Fruit fly (Drosophila melanogaster) whole organism, embryonic: ENCODE data around the gene uif.

Experiments
- Adf1 ChIP-seq: fragments of 200-800 bp; sonication (Bioruptor generic); IDR thresholded peaks from 2 replicates; pipeline ENCODE4 v1.3.6; 2022; ENCODE audit warnings: missing biosample characterization, missing genetic modification characterization
- Bgb ChIP-seq: fragments of 200-800 bp; sonication (Bioruptor generic); IDR thresholded peaks from 2 replicates; pipeline ENCODE4 v1.3.6; 2022; ENCODE audit warnings: missing biosample characterization, missing genetic modification characterization; ENCODE audit not compliant: partially characterized antibody
- Blimp-1 ChIP-seq: fragments of 200-800 bp; sonication (Bioruptor generic); optimal IDR thresholded peaks from 3 replicates; lab custom pipeline; 2018; ENCODE audit warnings: missing biosample characterization, missing genetic modification characterization, mild to moderate bottlenecking, moderate library complexity, missing genetic modification reagents
- CG1024 ChIP-seq: fragments of 200-800 bp; sonication (Bioruptor generic); IDR thresholded peaks from 2 replicates; pipeline ENCODE4 v1.3.6; 2022; ENCODE audit warnings: missing biosample characterization, missing genetic modification characterization
- CG15073 ChIP-seq: fragments of 200-800 bp; sonication (Bioruptor generic); optimal IDR thresholded peaks from 2 replicates; lab custom pipeline; 2016; ENCODE audit warnings: missing biosample characterization, missing genetic modification characterization
- CG17359 ChIP-seq: fragments of 200-800 bp; sonication (Bioruptor generic); optimal IDR thresholded peaks from 3 replicates; lab custom pipeline; 2018; ENCODE audit warnings: missing biosample characterization, mild to moderate bottlenecking, missing genetic modification characterization, moderate library complexity
- CG31365 ChIP-seq: fragments of 200-800 bp; sonication (Bioruptor generic); optimal IDR thresholded peaks from 2 replicates; lab custom pipeline; 2018; ENCODE audit warnings: missing biosample characterization, mild to moderate bottlenecking, missing genetic modification characterization
- CG31388 ChIP-seq: fragments of 200-800 bp; sonication (Bioruptor generic); optimal IDR thresholded peaks from 2 replicates; lab custom pipeline; 2016; ENCODE audit warnings: missing biosample characterization, missing genetic modification characterization
- CG3407 ChIP-seq: fragments of 200-800 bp; sonication (Bioruptor generic); optimal IDR thresholded peaks from 2 replicates; lab custom pipeline; 2018; ENCODE audit warnings: missing biosample characterization, mild to moderate bottlenecking, missing genetic modification characterization
- CG4404 ChIP-seq: fragments of 200-800 bp; sonication (Bioruptor generic); IDR thresholded peaks from 2 replicates; pipeline ENCODE4 v1.3.6; 2022; ENCODE audit warnings: missing biosample characterization, missing genetic modification characterization
- CG6854 ChIP-seq: fragments of 200-800 bp; sonication (Bioruptor generic); optimal IDR thresholded peaks from 3 replicates; lab custom pipeline; 2017; ENCODE audit warnings: missing biosample characterization, mild to moderate bottlenecking, missing genetic modification characterization
- CG9932 ChIP-seq: fragments of 200-800 bp; sonication (Bioruptor generic); IDR thresholded peaks from 2 replicates; pipeline ENCODE4 v1.3.6; 2022; ENCODE audit warnings: missing biosample characterization, missing genetic modification characterization
- CHES-1-like ChIP-seq: fragments of 200-800 bp; sonication (Bioruptor generic); optimal IDR thresholded peaks from 2 replicates; lab custom pipeline; 2016; ENCODE audit warnings: missing biosample characterization, missing genetic modification characterization
- CTCF ChIP-seq: fragments of 200-800 bp; sonication (Bioruptor generic); optimal IDR thresholded peaks from 2 replicates; lab custom pipeline; 2017; ENCODE audit warnings: missing biosample characterization, mild to moderate bottlenecking, missing genetic modification characterization, moderate library complexity
- Camta ChIP-seq: fragments of 200-800 bp; sonication (Bioruptor generic); optimal IDR thresholded peaks from 2 replicates; lab custom pipeline; 2016; ENCODE audit warnings: missing biosample characterization, missing genetic modification characterization
- D19B ChIP-seq: fragments of 200-800 bp; sonication (Bioruptor generic); optimal IDR thresholded peaks from 2 replicates; lab custom pipeline; 2017; ENCODE audit warnings: missing biosample characterization, mild to moderate bottlenecking, missing genetic modification characterization
- Dad ChIP-seq: fragments of 200-800 bp; sonication (Bioruptor generic); optimal IDR thresholded peaks from 3 replicates; lab custom pipeline; 2016; ENCODE audit warnings: missing biosample characterization, missing genetic modification characterization
- Dll ChIP-seq: fragments of 200-800 bp; sonication (Bioruptor generic); IDR thresholded peaks from 4 replicates; pipeline ENCODE4 v1.3.6; 2022; ENCODE audit warnings: missing biosample characterization, missing genetic modification characterization; ENCODE audit not compliant: partially characterized antibody
- Dp ChIP-seq: fragments of 200-800 bp; sonication (Bioruptor generic); optimal IDR thresholded peaks from 2 replicates; lab custom pipeline; 2018; ENCODE audit warnings: missing biosample characterization, mild to moderate bottlenecking, missing genetic modification characterization, moderate library complexity
- Dref ChIP-seq: fragments of 200-800 bp; sonication (Bioruptor generic); IDR thresholded peaks from 2 replicates; pipeline ENCODE4 v1.3.6; 2022; ENCODE audit warnings: missing biosample characterization, missing genetic modification characterization
- E2f2 ChIP-seq: fragments of 200-800 bp; sonication (Bioruptor generic); IDR thresholded peaks from 2 replicates; pipeline ENCODE4 v1.3.6; 2022; ENCODE audit warnings: missing biosample characterization, missing genetic modification characterization
- Eip74EF ChIP-seq, 2 experiments: fragments of 200-800 bp in 1 of 2; fragments of >200 bp in 1 of 2; sonication (Bioruptor generic) in 1 of 2; optimal IDR thresholded peaks; 2 replicates each; lab custom pipeline; 2017 to 2019; ENCODE audit warnings: missing biosample characterization in 2 of 2, missing genetic modification characterization in 2 of 2, mild to moderate bottlenecking in 1 of 2, moderate library complexity in 1 of 2
- Ets97D ChIP-seq: fragments of 200-800 bp; sonication (Bioruptor generic); optimal IDR thresholded peaks from 3 replicates; lab custom pipeline; 2016; ENCODE audit warnings: missing biosample characterization, missing genetic modification characterization
- Med ChIP-seq: fragments of 200-800 bp; sonication (Bioruptor generic); peaks from one replicate; lab custom pipeline; 2016; ENCODE audit warnings: missing biosample characterization, missing genetic modification characterization, mild to moderate bottlenecking, inconsistent platforms, moderate library complexity
- Myb ChIP-seq: fragments of 200-800 bp; sonication (Bioruptor generic); optimal IDR thresholded peaks from 2 replicates; lab custom pipeline; 2016; ENCODE audit warnings: missing biosample characterization, missing genetic modification characterization
- Rfx ChIP-seq: fragments of 200-800 bp; sonication (Bioruptor generic); IDR thresholded peaks from 2 replicates; pipeline ENCODE4 v1.3.6; 2022; ENCODE audit warnings: missing biosample characterization, missing genetic modification characterization
- Sox102F ChIP-seq: fragments of 200-800 bp; sonication (Bioruptor generic); optimal IDR thresholded peaks from 2 replicates; lab custom pipeline; 2018; ENCODE audit warnings: missing biosample characterization, mild to moderate bottlenecking, missing genetic modification characterization, moderate library complexity
- Trl ChIP-seq, 3 experiments: fragments of >200 bp in 2 of 3; fragments of 200-800 bp in 1 of 3; sonication (Bioruptor generic) in 1 of 3; optimal IDR thresholded peaks; 2 replicates in 1 of 3; 3 replicates in 2 of 3; lab custom pipeline; 2016 to 2017; ENCODE audit warnings: missing biosample characterization in 1 of 3, missing genetic modification characterization in 1 of 3
- Xbp1 ChIP-seq: fragments of 200-800 bp; sonication (Bioruptor generic); optimal IDR thresholded peaks from 3 replicates; lab custom pipeline; 2016; ENCODE audit warnings: missing biosample characterization, mild to moderate bottlenecking, missing genetic modification characterization
- Xrp1 ChIP-seq: fragments of 200-800 bp; sonication (Bioruptor generic); IDR thresholded peaks from 2 replicates; pipeline ENCODE4 v1.3.6; 2022; ENCODE audit warnings: missing biosample characterization, missing genetic modification characterization
- al ChIP-seq: fragments of 200-800 bp; sonication (Bioruptor generic); IDR thresholded peaks from 2 replicates; pipeline ENCODE4 v1.3.6; 2022; ENCODE audit warnings: missing biosample characterization, missing genetic modification characterization
- amos ChIP-seq: fragments of 200-800 bp; sonication (Bioruptor generic); IDR thresholded peaks from 2 replicates; pipeline ENCODE4 v1.3.6; 2022; ENCODE audit warnings: missing biosample characterization, missing genetic modification characterization; ENCODE audit not compliant: partially characterized antibody
- bbx ChIP-seq: fragments of 200-800 bp; sonication (Bioruptor generic); IDR thresholded peaks from 2 replicates; pipeline ENCODE4 v1.3.6; 2022; ENCODE audit warnings: missing biosample characterization, missing genetic modification characterization; ENCODE audit not compliant: partially characterized antibody
- cas ChIP-seq: fragments of 200-800 bp; sonication (Bioruptor generic); IDR thresholded peaks from 2 replicates; pipeline ENCODE4 v1.3.6; 2022; ENCODE audit warnings: missing biosample characterization, missing genetic modification characterization
- cato ChIP-seq: fragments of 200-800 bp; sonication (Bioruptor generic); optimal IDR thresholded peaks from 2 replicates; lab custom pipeline; 2016; ENCODE audit warnings: missing biosample characterization, missing genetic modification characterization, borderline replicate concordance
- caup ChIP-seq: fragments of 200-800 bp; sonication (Bioruptor generic); optimal IDR thresholded peaks from 3 replicates; lab custom pipeline; 2017; ENCODE audit warnings: missing biosample characterization, mild to moderate bottlenecking, missing genetic modification characterization, moderate library complexity; ENCODE audit not compliant: severe bottlenecking
- chinmo ChIP-seq: fragments of 200-800 bp; sonication (Bioruptor generic); IDR thresholded peaks from 4 replicates; pipeline ENCODE4 v1.3.6; 2022; ENCODE audit warnings: missing biosample characterization, missing genetic modification characterization; ENCODE audit not compliant: partially characterized antibody
- chm ChIP-seq: fragments of 200-800 bp; sonication (Bioruptor generic); IDR thresholded peaks from 2 replicates; pipeline ENCODE4 v1.3.6; 2022; ENCODE audit warnings: missing biosample characterization, missing genetic modification characterization
- crp ChIP-seq, 2 experiments: fragments of 200-800 bp; sonication (Bioruptor generic); optimal IDR thresholded peaks; 2 replicates in 1 of 2; 3 replicates in 1 of 2; lab custom pipeline; 2017; ENCODE audit warnings: missing biosample characterization in 2 of 2, missing genetic modification characterization in 2 of 2, mild to moderate bottlenecking in 1 of 2, moderate library complexity in 1 of 2
- insv ChIP-seq, 2 experiments: fragments of 200-800 bp; sonication (Bioruptor generic); optimal IDR thresholded peaks; 3 replicates each; lab custom pipeline; 2016 to 2018; ENCODE audit warnings: missing biosample characterization in 2 of 2, missing genetic modification characterization in 2 of 2
- lmd ChIP-seq: fragments of 200-800 bp; sonication (Bioruptor generic); IDR thresholded peaks from 2 replicates; pipeline ENCODE4 v1.3.6; 2022; ENCODE audit warnings: missing biosample characterization, missing genetic modification characterization
- nom ChIP-seq: fragments of 200-800 bp; sonication (Bioruptor generic); optimal IDR thresholded peaks from 2 replicates; lab custom pipeline; 2017; ENCODE audit warnings: missing biosample characterization, missing genetic modification characterization, mild to moderate bottlenecking, moderate library complexity, missing genetic modification reagents
- p53 ChIP-seq: fragments of 200-800 bp; sonication (Bioruptor generic); optimal IDR thresholded peaks from 2 replicates; lab custom pipeline; 2016; ENCODE audit warnings: missing biosample characterization, missing genetic modification characterization
- phol ChIP-seq: fragments of 200-800 bp; sonication (Bioruptor generic); optimal IDR thresholded peaks from 3 replicates; lab custom pipeline; 2018; ENCODE audit warnings: missing biosample characterization, mild to moderate bottlenecking, missing genetic modification characterization, moderate library complexity
- pnt ChIP-seq: fragments of 200-800 bp; sonication (Bioruptor generic); optimal IDR thresholded peaks from 3 replicates; lab custom pipeline; 2016; ENCODE audit warnings: missing biosample characterization, missing genetic modification characterization
- rib ChIP-seq: fragments of 200-800 bp; sonication (Bioruptor generic); IDR thresholded peaks from 2 replicates; pipeline ENCODE4 v1.3.6; 2022; ENCODE audit warnings: missing biosample characterization, missing genetic modification characterization
- ttk ChIP-seq: fragments of 200-800 bp; sonication (Bioruptor generic); IDR thresholded peaks from 2 replicates; pipeline ENCODE4 v2.1.2; 2022; ENCODE audit warnings: missing biosample characterization, missing genetic modification characterization
- wdn ChIP-seq: fragments of 200-800 bp; sonication (Bioruptor generic); IDR thresholded peaks from 2 replicates; pipeline ENCODE4 v1.3.6; 2022; ENCODE audit warnings: missing biosample characterization, missing genetic modification characterization
- wek ChIP-seq: fragments of 200-800 bp; sonication (Bioruptor generic); optimal IDR thresholded peaks from 3 replicates; lab custom pipeline; 2018; ENCODE audit warnings: missing biosample characterization, mild to moderate bottlenecking, missing genetic modification characterization, moderate library complexity

Gene uif

DNA sequence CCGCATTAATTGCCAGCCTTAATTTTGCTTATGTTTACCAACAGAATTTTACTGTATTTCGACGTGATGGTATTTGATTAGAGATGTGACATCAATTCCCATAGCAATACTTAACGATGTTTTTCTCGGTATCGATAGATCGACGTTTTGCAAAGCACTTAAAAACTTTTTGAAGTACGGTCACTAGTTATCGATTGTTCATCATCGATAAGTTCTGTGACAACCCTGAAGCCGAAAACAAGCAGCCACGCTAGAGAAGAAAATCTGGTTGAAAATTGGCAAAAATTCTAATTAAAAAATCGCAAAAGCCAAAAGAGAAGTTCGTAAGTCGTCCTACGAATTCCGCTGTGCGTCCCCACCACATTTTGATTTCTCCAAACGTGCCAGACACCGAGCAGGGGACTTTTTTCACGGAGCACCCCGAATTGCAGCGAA is 22.4 kb upstream of the uif start, which contains the start of the genes Rab30 and Caper (continued):
- TF ChIP-seq Blimp-1 (no peak), crp (GFP tag; optimal IDR thresholded peaks at IDR 0.05; lab: Kevin White, UChicago) (peak in 1 of 2 experiments; percentile 57), CG6854 (GFP tag; lab: Kevin White, UChicago) (no peak), Xbp1 (peak; percentile 63), CG4404 (no peak), CHES-1-like (GFP tag; lab: Kevin White, UChicago) (peak; percentile 85), Eip74EF (GFP tag; optimal IDR thresholded peaks at IDR 0.05; lab: Kevin White, UChicago) (no peak), CG1024 (GFP tag; lab: Robert Waterston, UW) (peak; percentile 24; the same call in 1 of the 2 replicates), cato (GFP tag; lab: Kevin White, UChicago) (no peak), Dref (GFP tag; lab: Robert Waterston, UW) (peak; percentile 99), Ets97D (GFP tag; lab: Kevin White, UChicago) (peak; percentile 91), Rfx (peak; percentile 83), CG9932 (GFP tag; lab: Robert Waterston, UW) (peak; percentile 95), Dll (GFP tag; lab: Robert Waterston, UW) (peak; percentile 96), CG31388 (GFP tag; lab: Kevin White, UChicago) (no peak), rib (GFP tag; lab: Robert Waterston, UW) (peak; percentile 54; the same call in 1 of the 2 replicates), al (GFP tag; lab: Robert Waterston, UW) (peak; percentile 52), p53 (GFP tag; lab: Kevin White, UChicago) (peak; percentile 68), lmd (peak; percentile 46; the same call in 1 of the 2 replicates), Dad (GFP tag; lab: Kevin White, UChicago) (peak; percentile 41), chm (GFP tag; lab: Robert Waterston, UW) (0 out of 2 replicates have a peak, but pooled peaks have one; percentile 16), cas (GFP tag; lab: Robert Waterston, UW) (0 out of 2 replicates have a peak, but pooled peaks have one; percentile 33), Camta (GFP tag; lab: Kevin White, UChicago) (no peak), caup (peak; percentile 52), Sox102F (no peak)
- TF ChIP-seq, all 482 proteins: peak for 250

DNA sequence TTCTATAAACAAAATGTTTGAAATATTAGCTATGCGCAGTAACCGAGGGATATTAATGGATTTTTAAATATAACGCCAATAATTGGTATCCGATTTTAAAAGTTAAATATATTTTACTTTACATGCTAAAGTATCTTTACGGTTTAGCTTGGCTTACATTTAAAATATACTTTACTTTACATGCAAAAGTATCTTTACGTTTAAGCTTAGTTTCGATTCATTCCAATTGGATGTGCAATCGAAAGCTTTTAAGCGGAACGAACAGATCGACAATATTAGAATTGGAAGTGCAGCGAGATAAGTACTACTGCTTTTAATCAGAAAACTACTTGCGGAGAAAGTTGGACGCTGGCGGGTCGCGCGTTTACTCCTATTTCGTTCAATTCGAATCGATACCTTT is 18.8 kb upstream of the uif start:
- 0 out of 2 replicates have a peak, but pooled peaks have one; percentile 10 for TF ChIP-seq E2f2
- no peak for TF ChIP-seq CG4404
- TF ChIP-seq CTCF (GFP tag; lab: Kevin White, UChicago), result peak; percentile 74
- TF ChIP-seq amos (GFP tag; lab: Robert Waterston, UW), result peak; percentile 36; the same call in 1 of the 2 replicates
- TF ChIP-seq bbx, result peak; percentile 42; the same call in 1 of the 2 replicates
- peak; percentile 15 for TF ChIP-seq Myb (GFP tag; lab: Kevin White, UChicago)
- no peak for TF ChIP-seq Xrp1
- TF ChIP-seq Bgb (GFP tag; lab: Robert Waterston, UW), result peak; percentile 55
- peak; percentile 4 for TF ChIP-seq CG31365 (tag; lab: Kevin White, UChicago)
- TF ChIP-seq insv (GFP tag; optimal IDR thresholded peaks at IDR 0.05; lab: Kevin White, UChicago), result peak in 1 of 2 experiments; percentile 46
- no peak for TF ChIP-seq D19B
- TF ChIP-seq Dp (GFP tag; lab: Kevin White, UChicago), result peak; percentile 11
- peak; percentile 52; the same call in 1 of the 4 replicates for TF ChIP-seq chinmo (GFP tag; lab: Robert Waterston, UW)

DNA sequence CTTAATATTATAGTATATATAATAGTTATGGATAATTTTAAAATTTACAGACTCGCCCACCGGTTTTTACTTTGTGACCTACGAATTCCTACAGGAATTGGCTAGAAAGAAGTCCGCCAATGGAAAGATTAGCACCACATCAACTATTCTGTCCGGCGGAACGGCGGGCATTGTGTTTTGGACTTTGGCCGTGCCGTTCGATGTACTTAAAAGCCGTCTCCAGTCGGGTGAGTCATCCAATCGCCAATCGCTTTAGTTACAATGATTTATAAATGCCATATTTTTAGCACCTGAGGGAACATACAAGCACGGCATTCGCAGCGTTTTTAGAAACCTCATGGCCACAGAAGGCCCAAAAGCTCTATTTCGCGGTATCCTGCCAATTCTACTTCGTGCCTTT is 18.3 kb upstream of the uif start:
- TF ChIP-seq CG17359 (tag; lab: Kevin White, UChicago) (no peak), wek (GFP tag; lab: Kevin White, UChicago) (no peak), pnt (GFP tag; lab: Kevin White, UChicago) (no peak), Trl (optimal IDR thresholded peaks at IDR 0.05; lab: Kevin White, UChicago) (no peak), Trl (GFP tag; optimal IDR thresholded peaks at IDR 0.05; lab: Kevin White, UChicago) (no peak), wdn (GFP tag; lab: Robert Waterston, UW) (no peak), Adf1 (no peak), CG3407 (GFP tag; lab: Kevin White, UChicago) (no peak), CG15073 (no peak), nom (GFP tag; lab: Kevin White, UChicago) (peak; percentile 65), Med (peak; percentile 12), phol (tag; lab: Kevin White, UChicago) (no peak), ttk (GFP tag; lab: Robert Waterston, UW) (no peak)
